Worm (Caenorhabditis elegans): ENCODE data around the gene Y37D8A.4.

ce11 chrIII:12840204-12840603 lies 1.4 kb upstream of the Y37D8A.4 start:
- TF ChIP-seq nhr-11 (tag; optimal IDR thresholded peaks at IDR 0.05) = no peak
- no peak for TF ChIP-seq nhr-76 (tag; optimal IDR thresholded peaks at IDR 0.05)
- no peak for TF ChIP-seq nhr-77 (tag; optimal IDR thresholded peaks at IDR 0.05)
- no peak for TF ChIP-seq lin-15B (tag; optimal IDR thresholded peaks at IDR 0.05)
- no peak for TF ChIP-seq tag-97 (GFP tag; IDR thresholded peaks at IDR 0.05)
- no peak for TF ChIP-seq lin-13 (GFP tag; optimal IDR thresholded peaks at IDR 0.05)
- no peak for TF ChIP-seq skn-1 (tag; optimal IDR thresholded peaks at IDR 0.05)
- no peak for TF ChIP-seq dpl-1 (GFP tag; optimal IDR thresholded peaks at IDR 0.05)
- TF ChIP-seq snpc-4 (tag; optimal IDR thresholded peaks at IDR 0.05) = no peak

All from whole organism, L4 larva.